Worm (Caenorhabditis elegans) whole organism, L4/young adult: ENCODE measurements around the gene rsu-1.

Experiments used
- W03F9.2 ChIP-seq: fragments of 150-350 bp; optimal IDR thresholded peaks from 2 replicates; lab custom pipeline; 2014; ENCODE audit warnings: missing biosample characterization, missing genetic modification characterization
- dao-5 ChIP-seq: sonication (generic microtip); optimal IDR thresholded peaks from 2 replicates; lab custom pipeline; 2016; ENCODE audit warnings: missing genotype, missing genetic modification characterization, moderate library complexity, missing compliant biosample characterization
- him-1 ChIP-seq: sonication (generic microtip); optimal IDR thresholded peaks from 2 replicates; lab custom pipeline; 2016; ENCODE audit warnings: missing genotype, missing genetic modification reagents, missing genetic modification characterization, missing compliant biosample characterization

- no peak for TF ChIP-seq him-1
- no peak for TF ChIP-seq dao-5 (tag; lab: Kevin White, UChicago)
- no peak for TF ChIP-seq W03F9.2
Measured at ce11 chrIII:3519505-3519904, 47.7 kb downstream of the rsu-1 start, which contains the start of gene hmit-1.3.
